Fruit fly (Drosophila melanogaster): Measurements from ENCODE around the gene Brd.

Gene Brd

dm6 chr3L:14973251-14973625 lies 771 bp downstream of the Brd start (continued):
- TF ChIP-seq Rel (GFP tag; optimal IDR thresholded peaks at IDR 0.05) (peak; percentile 61), Rel (tag; optimal IDR thresholded peaks at IDR 0.05) (no peak), CG9705 (GFP tag; optimal IDR thresholded peaks at IDR 0.05) (no peak), N (GFP tag; optimal IDR thresholded peaks at IDR 0.05) (no peak), br (GFP tag; optimal IDR thresholded peaks at IDR 0.05) (no peak), ey (GFP tag; optimal IDR thresholded peaks at IDR 0.05) (no peak), OdsH (GFP tag; optimal IDR thresholded peaks at IDR 0.05) (no peak)

- TF ChIP-seq Abd-B (GFP tag; optimal IDR thresholded peaks at IDR 0.05) (no peak), rgr (GFP tag; optimal IDR thresholded peaks at IDR 0.05) (peak; percentile 21), foxo (GFP tag; optimal IDR thresholded peaks at IDR 0.05) (peak in 1 of 2 experiments; percentile 40), woc (GFP tag; optimal IDR thresholded peaks at IDR 0.05) (peak; percentile 36), fru (GFP tag; optimal IDR thresholded peaks at IDR 0.05) (peak; percentile 14)
These were observed 2.0 kb downstream of the Brd start, which contains the start of gene Ocho for dm6 chr3L:14974513-14974912. TSS of gene Ocho (plus strand) at chr3L:14974848.

DNA sequence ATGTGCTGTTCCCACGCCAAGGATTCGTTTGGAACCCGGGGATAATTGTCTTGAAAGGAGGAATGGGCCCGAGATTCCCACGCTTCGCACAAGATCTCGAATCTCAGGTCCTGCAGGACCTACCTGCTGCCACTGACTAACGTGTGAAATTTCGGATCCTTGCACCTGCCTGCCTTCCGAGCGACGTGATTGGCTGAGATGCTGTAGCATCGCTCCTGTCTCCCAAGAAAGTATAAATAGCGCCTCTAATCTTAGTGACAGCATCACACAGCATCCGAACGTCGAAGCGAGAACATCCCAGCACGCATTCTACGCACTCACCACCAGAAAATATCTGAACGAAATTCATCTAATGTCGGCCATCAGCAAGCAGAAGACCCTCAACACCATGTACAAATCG lies 2.5 kb downstream of the Brd start:
- no peak for TF ChIP-seq Sp1 (GFP tag; optimal IDR thresholded peaks at IDR 0.05)
- no peak for TF ChIP-seq br (GFP tag; optimal IDR thresholded peaks at IDR 0.05)
- no peak for TF ChIP-seq pan (optimal IDR thresholded peaks at IDR 0.05)
- no peak for TF ChIP-seq GATAd (GFP tag; optimal IDR thresholded peaks at IDR 0.05)
- TF ChIP-seq Abd-B (GFP tag; optimal IDR thresholded peaks at IDR 0.05): no peak
- TF ChIP-seq CrebA (GFP tag; optimal IDR thresholded peaks at IDR 0.05; ENCODE audit: borderline replicate concordance): no peak
- TF ChIP-seq h (GFP tag; optimal IDR thresholded peaks at IDR 0.05): no peak
- TF ChIP-seq tai (GFP tag; optimal IDR thresholded peaks at IDR 0.05): no peak

dm6 chr3L:14976026-14976425 lies 3.6 kb downstream of the Brd start:
- TF ChIP-seq Hr83 (GFP tag; optimal IDR thresholded peaks at IDR 0.05; ENCODE audit: poor library complexity, severe bottlenecking): no peak
- no peak for TF ChIP-seq fru (GFP tag; optimal IDR thresholded peaks at IDR 0.05)
- TF ChIP-seq CrebA (GFP tag; optimal IDR thresholded peaks at IDR 0.05; ENCODE audit: borderline replicate concordance): no peak
- no peak for TF ChIP-seq Jra (GFP tag; optimal IDR thresholded peaks at IDR 0.05)
- no peak for TF ChIP-seq dl (GFP tag; optimal IDR thresholded peaks at IDR 0.05; ENCODE audit: insufficient read depth in 1 of 2, partially characterized antibody in 2 of 2)
- no peak for TF ChIP-seq sv (GFP tag; optimal IDR thresholded peaks at IDR 0.05)
- TF ChIP-seq br (GFP tag; optimal IDR thresholded peaks at IDR 0.05): no peak
- no peak for TF ChIP-seq Hr78 (GFP tag; optimal IDR thresholded peaks at IDR 0.05)
- TF ChIP-seq CG32264 (GFP tag; optimal IDR thresholded peaks at IDR 0.05): no peak
- no peak for TF ChIP-seq brk (GFP tag; optimal IDR thresholded peaks at IDR 0.05)
- TF ChIP-seq GATAd (GFP tag; optimal IDR thresholded peaks at IDR 0.05): no peak
- TF ChIP-seq Hnf4 (GFP tag; optimal IDR thresholded peaks at IDR 0.05): no peak
- no peak for TF ChIP-seq Sp1 (GFP tag; optimal IDR thresholded peaks at IDR 0.05)
- no peak for TF ChIP-seq Rel (GFP tag; optimal IDR thresholded peaks at IDR 0.05)
- no peak for TF ChIP-seq Rel (tag; optimal IDR thresholded peaks at IDR 0.05)
- no peak for TF ChIP-seq tai (GFP tag; optimal IDR thresholded peaks at IDR 0.05)

DNA sequence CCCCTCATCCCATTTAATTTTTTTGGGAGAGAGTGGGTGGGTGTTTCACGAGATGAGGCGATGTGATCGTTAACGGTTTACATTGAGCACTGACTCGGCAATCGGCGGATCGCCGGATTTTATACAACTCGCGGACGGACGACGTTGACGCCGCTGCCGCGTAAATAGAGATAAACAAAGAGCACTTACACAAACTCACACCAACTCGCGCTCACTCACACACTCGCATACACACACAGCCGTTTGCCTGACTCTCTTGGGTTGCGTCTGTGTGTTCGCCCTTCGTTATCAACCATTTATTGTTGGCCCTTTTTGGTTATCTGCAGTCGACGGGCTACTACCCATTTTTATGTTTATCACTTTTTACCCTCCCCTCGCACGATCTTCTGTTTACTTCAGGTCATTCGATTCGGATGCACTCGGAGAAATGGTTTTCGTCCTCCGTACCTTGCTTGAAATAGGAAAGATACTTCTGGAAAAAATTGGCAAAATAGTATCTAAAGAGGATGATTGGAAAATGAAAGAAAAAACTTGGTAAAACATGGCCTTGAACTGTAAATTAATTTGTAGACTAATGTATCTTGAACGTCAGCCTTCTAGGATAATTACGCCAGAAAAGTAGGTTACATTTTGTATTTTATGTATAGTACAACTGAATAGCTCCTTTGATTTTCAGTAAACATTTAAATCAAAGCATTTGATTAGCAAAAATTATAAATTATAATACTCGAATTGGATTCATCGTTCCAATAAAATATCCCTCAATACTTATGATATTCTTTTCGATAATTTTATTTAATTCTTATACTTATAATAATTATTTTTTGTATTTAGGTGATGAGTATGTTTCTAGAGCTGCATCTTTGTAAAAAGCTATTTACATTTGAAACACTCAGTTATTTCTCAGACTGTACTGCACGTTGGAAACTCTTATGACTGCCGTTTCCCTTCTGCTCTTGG lies 5.3 kb downstream of the Brd start:
- TF ChIP-seq br (GFP tag; optimal IDR thresholded peaks at IDR 0.05): no peak
- no peak for TF ChIP-seq CG9705 (GFP tag; optimal IDR thresholded peaks at IDR 0.05)
- no peak for TF ChIP-seq Mio (GFP tag; optimal IDR thresholded peaks at IDR 0.05)
- peak; percentile 12 for TF ChIP-seq tai (GFP tag; optimal IDR thresholded peaks at IDR 0.05)
- peak; percentile 28 for TF ChIP-seq ey (GFP tag; optimal IDR thresholded peaks at IDR 0.05)
- TF ChIP-seq Myc (optimal IDR thresholded peaks at IDR 0.05): no peak
- peak; percentile 80 for TF ChIP-seq psq (GFP tag; optimal IDR thresholded peaks at IDR 0.05)
- TF ChIP-seq OdsH (GFP tag; optimal IDR thresholded peaks at IDR 0.05): no peak
- peak; percentile 40 for TF ChIP-seq dmrt93B (GFP tag; optimal IDR thresholded peaks at IDR 0.05)
- no peak for TF ChIP-seq Vsx2 (GFP tag; optimal IDR thresholded peaks at IDR 0.05; ENCODE audit: partially characterized antibody)
- TF ChIP-seq pan (optimal IDR thresholded peaks at IDR 0.05): no peak
- peak in 1 of 2 experiments; percentile 59 for TF ChIP-seq foxo (GFP tag; optimal IDR thresholded peaks at IDR 0.05)
- no peak for TF ChIP-seq CG32264 (GFP tag; optimal IDR thresholded peaks at IDR 0.05)
- peak; percentile 58 for TF ChIP-seq Sp1 (GFP tag; optimal IDR thresholded peaks at IDR 0.05)
- no peak for TF ChIP-seq lola (GFP tag; optimal IDR thresholded peaks at IDR 0.05)
- peak; percentile 20 for TF ChIP-seq rgr (GFP tag; optimal IDR thresholded peaks at IDR 0.05)
- no peak for TF ChIP-seq usp (GFP tag; optimal IDR thresholded peaks at IDR 0.05)
- TF ChIP-seq HLH106 (tag; optimal IDR thresholded peaks at IDR 0.05): peak; percentile 50
- no peak for TF ChIP-seq Dif (GFP tag; optimal IDR thresholded peaks at IDR 0.05; ENCODE audit: partially characterized antibody)
- TF ChIP-seq Rel (GFP tag; optimal IDR thresholded peaks at IDR 0.05): no peak
- no peak for TF ChIP-seq Rel (tag; optimal IDR thresholded peaks at IDR 0.05)
- TF ChIP-seq sage (GFP tag; optimal IDR thresholded peaks at IDR 0.05): no peak
- TF ChIP-seq Hr83 (GFP tag; optimal IDR thresholded peaks at IDR 0.05; ENCODE audit: poor library complexity, severe bottlenecking): no peak
- TF ChIP-seq Hr78 (GFP tag; optimal IDR thresholded peaks at IDR 0.05): no peak
- no peak for TF ChIP-seq Jra (GFP tag; optimal IDR thresholded peaks at IDR 0.05)
- TF ChIP-seq Hnf4 (GFP tag; optimal IDR thresholded peaks at IDR 0.05): no peak
- no peak for TF ChIP-seq brk (GFP tag; optimal IDR thresholded peaks at IDR 0.05)
- TF ChIP-seq Dfd (GFP tag; optimal IDR thresholded peaks at IDR 0.05): no peak
- no peak for TF ChIP-seq CrebA (GFP tag; optimal IDR thresholded peaks at IDR 0.05; ENCODE audit: borderline replicate concordance)
